Fruit fly (Drosophila melanogaster) whole organism, embryonic: ENCODE measurements around the gene Indy.

Experiments
- Asciz ChIP-seq: fragments of 200-800 bp; sonication (Bioruptor generic); optimal IDR thresholded peaks from 2 replicates; lab custom pipeline; 2017; ENCODE audit warnings: missing biosample characterization, mild to moderate bottlenecking, missing genetic modification characterization, missing genetic modification reagents
- Atf3 ChIP-seq: fragments of 200-800 bp; sonication (Bioruptor generic); optimal IDR thresholded peaks from 3 replicates; lab custom pipeline; 2016; ENCODE audit warnings: missing biosample characterization, missing genetic modification characterization
- Awh ChIP-seq: fragments of 200-800 bp; sonication (Bioruptor generic); IDR thresholded peaks from 2 replicates; pipeline ENCODE4, ENCODE4 v1.3.6; 2022; ENCODE audit warnings: missing biosample characterization, missing genetic modification characterization
- B-H1 ChIP-seq: fragments of 200-800 bp; sonication (Bioruptor generic); IDR thresholded peaks from 3 replicates; pipeline ENCODE4 v1.3.6; 2022; ENCODE audit warnings: missing biosample characterization, missing genetic modification characterization
- BtbVII ChIP-seq: fragments of 200-800 bp; sonication (Bioruptor generic); optimal IDR thresholded peaks from 3 replicates; lab custom pipeline; 2017; ENCODE audit warnings: missing biosample characterization, mild to moderate bottlenecking, missing genetic modification characterization
- CG10431 ChIP-seq: fragments of 200-800 bp; sonication (Bioruptor generic); optimal IDR thresholded peaks from 3 replicates; lab custom pipeline; 2018; ENCODE audit warnings: missing biosample characterization, mild to moderate bottlenecking, missing genetic modification characterization
- CG11695 ChIP-seq: fragments of 200-800 bp; sonication (Bioruptor generic); IDR thresholded peaks from 3 replicates; pipeline ENCODE4 v1.3.6; 2022; ENCODE audit warnings: missing biosample characterization, missing genetic modification characterization
- CG12769 ChIP-seq: fragments of 200-800 bp; sonication (Bioruptor generic); optimal IDR thresholded peaks from 2 replicates; lab custom pipeline; 2019; ENCODE audit warnings: missing biosample characterization, mild to moderate bottlenecking, missing genetic modification characterization, moderate library complexity
- CG16815 ChIP-seq: fragments of 200-800 bp; sonication (Bioruptor generic); optimal IDR thresholded peaks from 3 replicates; lab custom pipeline; 2017; ENCODE audit warnings: missing biosample characterization, mild to moderate bottlenecking, missing genetic modification characterization
- CG17612 ChIP-seq: fragments of 200-800 bp; sonication (Bioruptor generic); IDR thresholded peaks from 2 replicates; pipeline ENCODE4 v1.3.6; 2022; ENCODE audit warnings: missing biosample characterization, missing genetic modification characterization
- CG1832 ChIP-seq: fragments of 200-800 bp; sonication (Bioruptor generic); optimal IDR thresholded peaks from 2 replicates; lab custom pipeline; 2017; ENCODE audit warnings: missing biosample characterization, mild to moderate bottlenecking, missing genetic modification characterization, inconsistent platforms
- CG18599 ChIP-seq: fragments of 200-800 bp; sonication (Bioruptor generic); optimal IDR thresholded peaks from 3 replicates; lab custom pipeline; 2017; ENCODE audit warnings: missing biosample characterization, missing genetic modification characterization, mild to moderate bottlenecking, moderate library complexity, missing genetic modification reagents
- CG2199 ChIP-seq: fragments of 200-800 bp; sonication (Bioruptor generic); IDR thresholded peaks from 3 replicates; pipeline ENCODE4 v1.3.6; 2022; ENCODE audit warnings: missing biosample characterization, missing genetic modification characterization
- CG34376 ChIP-seq: fragments of 200-800 bp; sonication (Bioruptor generic); optimal IDR thresholded peaks from 2 replicates; lab custom pipeline; 2018; ENCODE audit warnings: missing biosample characterization, mild to moderate bottlenecking, missing genetic modification characterization
- CG34422 ChIP-seq: fragments of 200-800 bp; sonication (Bioruptor generic); IDR thresholded peaks from 3 replicates; pipeline ENCODE4 v1.3.6; 2022; ENCODE audit warnings: missing biosample characterization, missing genetic modification characterization
- CG4282 ChIP-seq: fragments of 200-800 bp; sonication (Bioruptor generic); optimal IDR thresholded peaks from 2 replicates; lab custom pipeline; 2016; ENCODE audit warnings: missing biosample characterization, missing genetic modification characterization
- CG43689 ChIP-seq: fragments of 200-800 bp; sonication (Bioruptor generic); IDR thresholded peaks from 2 replicates; pipeline ENCODE4 v1.3.6; 2022; ENCODE audit warnings: missing biosample characterization, missing genetic modification characterization
- CG4707 ChIP-seq: fragments of 200-800 bp; sonication (Bioruptor generic); optimal IDR thresholded peaks from 2 replicates; lab custom pipeline; 2018; ENCODE audit warnings: missing biosample characterization, mild to moderate bottlenecking, missing genetic modification characterization, moderate library complexity
- CG5180 ChIP-seq: fragments of 200-800 bp; sonication (Bioruptor generic); optimal IDR thresholded peaks from 3 replicates; lab custom pipeline; 2017; ENCODE audit warnings: missing biosample characterization, missing genetic modification characterization, mild to moderate bottlenecking, moderate library complexity, missing genetic modification reagents
- CG6175 ChIP-seq: fragments of 200-800 bp; sonication (Bioruptor generic); IDR thresholded peaks from 3 replicates; pipeline ENCODE4 v1.3.6; 2022; ENCODE audit warnings: missing biosample characterization, missing genetic modification characterization
- CG7745 ChIP-seq: fragments of 200-800 bp; sonication (Bioruptor generic); optimal IDR thresholded peaks from 2 replicates; lab custom pipeline; 2018; ENCODE audit warnings: missing biosample characterization, mild to moderate bottlenecking, missing genetic modification characterization, moderate library complexity
- E2f2 ChIP-seq: fragments of 200-800 bp; sonication (Bioruptor generic); IDR thresholded peaks from 2 replicates; pipeline ENCODE4 v1.3.6; 2022; ENCODE audit warnings: missing biosample characterization, missing genetic modification characterization
- HLH54F ChIP-seq: fragments of 200-800 bp; sonication (Bioruptor generic); optimal IDR thresholded peaks from 3 replicates; lab custom pipeline; 2016; ENCODE audit warnings: missing biosample characterization, missing genetic modification characterization
- Hr78 ChIP-seq, 2 experiments: fragments of 200-800 bp in 1 of 2; fragments of >200 bp in 1 of 2; sonication (Bioruptor generic) in 1 of 2; optimal IDR thresholded peaks; 2 replicates each; lab custom pipeline; 2017 to 2019; ENCODE audit warnings: missing biosample characterization in 2 of 2, missing genetic modification characterization in 2 of 2, mild to moderate bottlenecking in 1 of 2, moderate library complexity in 1 of 2
- Meics ChIP-seq: fragments of 200-800 bp; sonication (Bioruptor generic); optimal IDR thresholded peaks from 2 replicates; lab custom pipeline; 2017; ENCODE audit warnings: missing biosample characterization, mild to moderate bottlenecking, missing genetic modification characterization
- Mes4 ChIP-seq: fragments of 200-800 bp; sonication (Bioruptor generic); optimal IDR thresholded peaks from 2 replicates; lab custom pipeline; 2016; ENCODE audit warnings: missing biosample characterization, missing genetic modification characterization
- Mrtf ChIP-seq: fragments of 200-800 bp; sonication (Bioruptor generic); IDR thresholded peaks from 3 replicates; pipeline ENCODE4 v1.3.6; 2022; ENCODE audit warnings: missing biosample characterization, missing genetic modification characterization
- Poxn ChIP-seq: fragments of 200-800 bp; sonication (Bioruptor generic); IDR thresholded peaks from 2 replicates; pipeline ENCODE4 v1.3.6; 2022; ENCODE audit warnings: missing biosample characterization, missing genetic modification characterization
- Ravus ChIP-seq: fragments of 200-800 bp; sonication (Bioruptor generic); IDR thresholded peaks from 2 replicates; pipeline ENCODE4 v1.3.6; 2022; ENCODE audit warnings: missing biosample characterization, missing genetic modification characterization
- bbx ChIP-seq: fragments of 200-800 bp; sonication (Bioruptor generic); IDR thresholded peaks from 2 replicates; pipeline ENCODE4 v1.3.6; 2022; ENCODE audit warnings: missing biosample characterization, missing genetic modification characterization; ENCODE audit not compliant: partially characterized antibody
- bsh ChIP-seq, 2 experiments: fragments of 200-800 bp; sonication (Bioruptor generic); optimal IDR thresholded peaks; 2 replicates each; lab custom pipeline; 2017 to 2018; ENCODE audit warnings: mild to moderate bottlenecking in 2 of 2, missing biosample characterization in 2 of 2, missing genetic modification characterization in 2 of 2, moderate library complexity in 1 of 2
- chm ChIP-seq: fragments of 200-800 bp; sonication (Bioruptor generic); IDR thresholded peaks from 2 replicates; pipeline ENCODE4 v1.3.6; 2022; ENCODE audit warnings: missing biosample characterization, missing genetic modification characterization
- corto ChIP-seq: fragments of 200-800 bp; sonication (Bioruptor generic); optimal IDR thresholded peaks from 2 replicates; lab custom pipeline; 2016; ENCODE audit warnings: missing biosample characterization, mild to moderate bottlenecking, missing genetic modification characterization, moderate library complexity
- crp ChIP-seq, 2 experiments: fragments of 200-800 bp; sonication (Bioruptor generic); optimal IDR thresholded peaks; 2 replicates in 1 of 2; 3 replicates in 1 of 2; lab custom pipeline; 2017; ENCODE audit warnings: missing biosample characterization in 2 of 2, missing genetic modification characterization in 2 of 2, mild to moderate bottlenecking in 1 of 2, moderate library complexity in 1 of 2
- dimm ChIP-seq: fragments of 200-800 bp; sonication (Bioruptor generic); IDR thresholded peaks from 2 replicates; pipeline ENCODE4 v1.3.6; 2022; ENCODE audit warnings: missing biosample characterization, missing genetic modification characterization
- dysf ChIP-seq: fragments of 200-800 bp; sonication (Bioruptor generic); IDR thresholded peaks from 3 replicates; pipeline ENCODE4 v1.3.6; 2022; ENCODE audit warnings: missing biosample characterization, missing genetic modification characterization
- fd64A ChIP-seq: fragments of 200-800 bp; sonication (Bioruptor generic); optimal IDR thresholded peaks from 3 replicates; lab custom pipeline; 2018; ENCODE audit warnings: missing biosample characterization, mild to moderate bottlenecking, missing genetic modification characterization
- fru ChIP-seq: fragments of >200 bp; optimal IDR thresholded peaks from 2 replicates; lab custom pipeline; 2017
- jumu ChIP-seq: fragments of 200-800 bp; sonication (Bioruptor generic); optimal IDR thresholded peaks from 3 replicates; lab custom pipeline; 2016; ENCODE audit warnings: missing biosample characterization, missing genetic modification characterization
- klu ChIP-seq: fragments of 200-800 bp; sonication (Bioruptor generic); IDR thresholded peaks from 2 replicates; pipeline ENCODE4 v1.3.6; 2022; ENCODE audit warnings: missing biosample characterization, missing genetic modification characterization
- lov ChIP-seq, 2 experiments: fragments of 200-800 bp in 1 of 2; fragments of >200 bp in 1 of 2; sonication (Bioruptor generic) in 1 of 2; IDR thresholded peaks in 1 of 2; optimal IDR thresholded peaks in 1 of 2; 2 replicates in 1 of 2; 3 replicates in 1 of 2; pipeline versions ENCODE4 v1.3.6 to Lab custom; 2017 to 2022; ENCODE audit warnings: missing biosample characterization in 1 of 2, missing genetic modification characterization in 1 of 2
- maf-S ChIP-seq: fragments of 200-800 bp; sonication (Bioruptor generic); optimal IDR thresholded peaks from 2 replicates; lab custom pipeline; 2016; ENCODE audit warnings: missing biosample characterization, missing genetic modification characterization
- mirr ChIP-seq: fragments of 200-800 bp; sonication (Bioruptor generic); optimal IDR thresholded peaks from 3 replicates; lab custom pipeline; 2018; ENCODE audit warnings: missing biosample characterization, mild to moderate bottlenecking, missing genetic modification characterization
- org-1 ChIP-seq: fragments of 200-800 bp; sonication (Bioruptor generic); optimal IDR thresholded peaks from 2 replicates; lab custom pipeline; 2017; ENCODE audit warnings: missing biosample characterization, missing genetic modification characterization
- pum ChIP-seq: fragments of 200-800 bp; sonication (Bioruptor generic); optimal IDR thresholded peaks from 2 replicates; lab custom pipeline; 2016; ENCODE audit warnings: missing biosample characterization, missing genetic modification characterization
- scrt ChIP-seq: fragments of 200-800 bp; sonication (Bioruptor generic); optimal IDR thresholded peaks from 2 replicates; lab custom pipeline; 2018; ENCODE audit warnings: missing biosample characterization, mild to moderate bottlenecking, missing genetic modification characterization, moderate library complexity
- tio ChIP-seq: fragments of 200-800 bp; sonication (Bioruptor generic); optimal IDR thresholded peaks from 2 replicates; lab custom pipeline; 2017; ENCODE audit warnings: missing biosample characterization, missing genetic modification characterization, inconsistent platforms
- vnd ChIP-seq: fragments of 200-800 bp; sonication (Bioruptor generic); IDR thresholded peaks from 3 replicates; pipeline ENCODE4 v1.3.6; 2022; ENCODE audit warnings: missing biosample characterization, missing genetic modification characterization; ENCODE audit not compliant: partially characterized antibody
- wor ChIP-seq: fragments of 200-800 bp; sonication (Bioruptor generic); IDR thresholded peaks from 2 replicates; pipeline ENCODE4 v1.3.6; 2022; ENCODE audit warnings: missing biosample characterization, missing genetic modification characterization
- zf30C ChIP-seq: fragments of 200-800 bp; sonication (Bioruptor generic); optimal IDR thresholded peaks from 3 replicates; lab custom pipeline; 2018; ENCODE audit warnings: missing biosample characterization, mild to moderate bottlenecking, missing genetic modification characterization

Indy gene

DNA sequence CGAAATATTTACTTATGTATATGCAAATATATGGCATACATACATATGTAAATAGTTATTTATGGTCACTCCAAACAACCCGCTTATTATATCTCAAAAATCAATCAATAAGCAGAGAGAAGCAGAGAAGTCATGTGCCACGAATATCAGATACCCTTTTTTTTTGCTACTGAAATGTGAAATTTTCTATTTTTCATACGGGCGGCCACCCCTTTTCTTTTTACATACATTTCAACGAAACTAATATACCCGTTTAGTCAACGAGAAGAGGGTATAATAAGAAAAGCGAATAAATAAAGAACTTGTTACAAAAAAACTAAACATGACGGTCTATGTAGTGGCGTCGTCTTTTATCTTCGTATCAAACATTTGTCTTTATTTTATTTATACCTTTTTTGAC is 61.5 kb downstream of the Indy start (continued):
- peak; percentile 51 for TF ChIP-seq Meics (GFP tag; lab: Kevin White, UChicago)
- TF ChIP-seq CG7745 (tag; lab: Kevin White, UChicago): no peak
- no peak for TF ChIP-seq CG1832 (GFP tag; lab: Kevin White, UChicago)
- TF ChIP-seq Poxn (GFP tag; lab: Robert Waterston, UW): no peak
- no peak for TF ChIP-seq Hr78 (GFP tag; optimal IDR thresholded peaks at IDR 0.05; lab: Kevin White, UChicago)
- TF ChIP-seq bsh (GFP tag; optimal IDR thresholded peaks at IDR 0.05; lab: Kevin White, UChicago): peak in 1 of 2 experiments; percentile 14
- peak; percentile 31; the same call in 1 of the 3 replicates for TF ChIP-seq CG2199 (GFP tag; lab: Robert Waterston, UW)
- peak; percentile 58; the same call in 1 of the 2 replicates for TF ChIP-seq dimm (GFP tag; lab: Robert Waterston, UW)
- no peak for TF ChIP-seq crp (GFP tag; optimal IDR thresholded peaks at IDR 0.05; lab: Kevin White, UChicago)
- no peak for TF ChIP-seq CG17612 (GFP tag; lab: Robert Waterston, UW)
- TF ChIP-seq CG6175 (GFP tag; lab: Robert Waterston, UW): no peak
- no peak for TF ChIP-seq lov (optimal IDR thresholded peaks at IDR 0.05; lab: Kevin White, UChicago)
- no peak for TF ChIP-seq lov (GFP tag; IDR thresholded peaks at IDR 0.05; lab: Robert Waterston, UW)
- TF ChIP-seq maf-S (GFP tag; lab: Kevin White, UChicago): no peak
- TF ChIP-seq wor: peak; percentile 45; the same call in 1 of the 2 replicates
- TF ChIP-seq zf30C (GFP tag; lab: Kevin White, UChicago): no peak
- no peak for TF ChIP-seq CG4707 (GFP tag; lab: Kevin White, UChicago)
- no peak for TF ChIP-seq BtbVII
- peak; percentile 71; the same call in 2 of the 3 replicates for TF ChIP-seq Mrtf
- TF ChIP-seq Asciz (GFP tag; lab: Kevin White, UChicago): peak; percentile 61
- TF ChIP-seq Atf3 (GFP tag; lab: Kevin White, UChicago): peak; percentile 39
- no peak for TF ChIP-seq CG10431
- peak; percentile 48 for TF ChIP-seq HLH54F (GFP tag; lab: Kevin White, UChicago)
- TF ChIP-seq jumu (GFP tag; lab: Kevin White, UChicago): peak; percentile 42
- no peak for TF ChIP-seq CG4282
- no peak for TF ChIP-seq vnd (GFP tag; lab: Robert Waterston, UW)
- TF ChIP-seq CG34422 (GFP tag; lab: Robert Waterston, UW): peak; percentile 84
- TF ChIP-seq CG5180 (GFP tag; lab: Kevin White, UChicago): peak; percentile 12
- TF ChIP-seq Ravus (GFP tag; lab: Robert Waterston, UW): no peak; the same call in 1 of the 2 replicates
- peak; percentile 65 for TF ChIP-seq Awh (GFP tag; lab: Robert Waterston, UW)
- TF ChIP-seq B-H1: peak; percentile 74; the same call in 2 of the 3 replicates
- peak; percentile 14 for TF ChIP-seq Mes4 (GFP tag; lab: Kevin White, UChicago)
- TF ChIP-seq mirr (GFP tag; lab: Kevin White, UChicago): no peak
- no peak for TF ChIP-seq CG18599
- TF ChIP-seq scrt (GFP tag; lab: Kevin White, UChicago): no peak
- TF ChIP-seq CG34376 (GFP tag; lab: Kevin White, UChicago): no peak
- TF ChIP-seq CG16815: no peak
- peak; percentile 82 for TF ChIP-seq dysf (GFP tag; lab: Robert Waterston, UW)
- TF ChIP-seq chm: peak; percentile 60; the same call in 1 of the 2 replicates
- TF ChIP-seq tio (GFP tag; lab: Kevin White, UChicago): no peak
- TF ChIP-seq pum (GFP tag; lab: Kevin White, UChicago): peak; percentile 21
- peak; percentile 50 for TF ChIP-seq E2f2 (GFP tag; lab: Robert Waterston, UW)
- peak; percentile 65 for TF ChIP-seq CG11695 (GFP tag; lab: Robert Waterston, UW)
- TF ChIP-seq klu (GFP tag; lab: Robert Waterston, UW): no peak
- TF ChIP-seq fd64A (GFP tag; lab: Kevin White, UChicago): no peak
- TF ChIP-seq bbx: no peak; the same call in 1 of the 2 replicates
- peak; percentile 57; the same call in 1 of the 2 replicates for TF ChIP-seq CG43689 (GFP tag; lab: Robert Waterston, UW)
- no peak for TF ChIP-seq fru (lab: Kevin White, UChicago)
- peak; percentile 44 for TF ChIP-seq CG12769
- TF ChIP-seq org-1 (GFP tag; lab: Kevin White, UChicago): peak; percentile 38
- no peak for TF ChIP-seq corto
